Fruit fly (Drosophila melanogaster) whole organism, embryonic: Measurements from ENCODE around the gene CG14868.

Experiments used
- CG13287 ChIP-seq: fragments of 200-800 bp; sonication (Bioruptor generic); IDR thresholded peaks from 2 replicates; pipeline ENCODE4 v1.3.6; 2022; ENCODE audit warnings: missing biosample characterization, missing genetic modification characterization; ENCODE audit not compliant: partially characterized antibody
- CG1603 ChIP-seq: fragments of 200-800 bp; sonication (Bioruptor generic); optimal IDR thresholded peaks from 2 replicates; lab custom pipeline; 2019; ENCODE audit warnings: missing biosample characterization, mild to moderate bottlenecking, missing genetic modification characterization, moderate library complexity
- CG31388 ChIP-seq: fragments of 200-800 bp; sonication (Bioruptor generic); optimal IDR thresholded peaks from 2 replicates; lab custom pipeline; 2016; ENCODE audit warnings: missing biosample characterization, missing genetic modification characterization
- CG6683 ChIP-seq: fragments of 200-800 bp; sonication (Bioruptor generic); optimal IDR thresholded peaks from 2 replicates; lab custom pipeline; 2017; ENCODE audit warnings: missing biosample characterization, mild to moderate bottlenecking, missing genetic modification characterization, missing genetic modification reagents
- CG7786 ChIP-seq: fragments of 200-800 bp; sonication (Bioruptor generic); optimal IDR thresholded peaks from 2 replicates; lab custom pipeline; 2016; ENCODE audit warnings: missing biosample characterization, missing genetic modification characterization
- Dip2 ChIP-seq: fragments of 200-800 bp; sonication (Bioruptor generic); IDR thresholded peaks from 2 replicates; pipeline ENCODE4 v1.3.6; 2022; ENCODE audit warnings: missing biosample characterization, missing genetic modification characterization
- Drgx ChIP-seq: fragments of 200-800 bp; sonication (Bioruptor generic); IDR thresholded peaks from 2 replicates; pipeline ENCODE4 v1.3.6; 2022; ENCODE audit warnings: missing biosample characterization, missing genetic modification characterization
- Nf-YA ChIP-seq: fragments of 200-800 bp; sonication (Bioruptor generic); IDR thresholded peaks from 2 replicates; pipeline ENCODE4 v1.3.6; 2022; ENCODE audit warnings: missing biosample characterization, missing genetic modification characterization
- Spps ChIP-seq: fragments of 200-800 bp; sonication (Bioruptor generic); optimal IDR thresholded peaks from 2 replicates; lab custom pipeline; 2018; ENCODE audit warnings: missing biosample characterization, mild to moderate bottlenecking, missing genetic modification characterization
- gce ChIP-seq: fragments of 200-800 bp; sonication (Bioruptor generic); IDR thresholded peaks from 3 replicates; pipeline ENCODE4 v1.3.6; 2022; ENCODE audit warnings: missing biosample characterization, missing genetic modification characterization
- gro ChIP-seq: fragments of 200-800 bp; sonication (Bioruptor generic); optimal IDR thresholded peaks from 2 replicates; lab custom pipeline; 2016; ENCODE audit warnings: missing biosample characterization, missing genetic modification characterization
- prd ChIP-seq, 3 experiments: fragments of >200 bp in 2 of 3; fragments of 200-800 bp in 1 of 3; sonication (Bioruptor generic) in 1 of 3; optimal IDR thresholded peaks in 2 of 3; IDR thresholded peaks in 1 of 3; 2 replicates in 2 of 3; 3 replicates in 1 of 3; pipeline versions ENCODE4 v1.3.6 to Lab custom; 2017 to 2022; ENCODE audit warnings: missing biosample characterization in 1 of 3, missing genetic modification characterization in 1 of 3

dm6 chr3R:15332994-15333393, 36.8 kb downstream of the CG14868 start, which contains the start of the genes Fkbp39 and Cyfip:
- TF ChIP-seq Nf-YA (GFP tag; lab: Robert Waterston, UW) (no peak), CG31388 (GFP tag; lab: Kevin White, UChicago) (no peak), prd (optimal IDR thresholded peaks at IDR 0.05; lab: Kevin White, UChicago) (no peak), prd (GFP tag; IDR thresholded peaks at IDR 0.05; lab: Robert Waterston, UW) (peak; percentile 46; the same call in 2 of the 3 replicates), CG13287 (GFP tag; lab: Robert Waterston, UW) (peak; percentile 85), CG1603 (tag; lab: Kevin White, UChicago) (peak; percentile 93), Spps (tag; lab: Kevin White, UChicago) (no peak), Dip2 (GFP tag; lab: Robert Waterston, UW) (no peak), Drgx (no peak), gce (GFP tag; lab: Robert Waterston, UW) (no peak), CG6683 (GFP tag; lab: Kevin White, UChicago) (no peak), CG7786 (GFP tag; lab: Kevin White, UChicago) (peak; percentile 34), gro (GFP tag; lab: Kevin White, UChicago) (peak; percentile 85)
